Worm (Caenorhabditis elegans): ENCODE data around the gene stn-2.

stn-2 gene

DNA sequence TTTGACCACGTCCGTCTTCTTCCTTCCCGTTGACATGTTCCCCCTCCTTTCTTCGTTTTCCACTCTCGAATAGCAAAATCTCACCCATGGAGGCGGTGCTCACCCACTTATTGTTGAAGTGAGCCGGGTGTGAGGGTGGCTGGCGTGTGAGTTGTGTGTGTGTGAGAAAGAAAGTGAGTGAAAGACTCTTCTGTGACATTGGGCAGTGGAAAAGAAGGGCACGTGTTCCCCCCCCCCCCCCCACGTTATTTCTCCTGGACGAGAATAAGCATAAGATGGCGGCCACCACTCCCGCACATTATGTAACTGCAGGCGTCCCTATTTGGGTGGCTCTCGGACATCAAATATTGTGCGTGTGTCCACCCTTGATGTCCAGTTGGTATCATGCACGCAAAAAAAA lies 29.8 kb upstream of the stn-2 start:
- TF ChIP-seq ztf-23 (GFP tag; IDR thresholded peaks at IDR 0.05) (0 out of 2 replicates have a peak, but pooled peaks have one; percentile 14), ref-1 (GFP tag; conservative IDR thresholded peaks at IDR 0.05) (no peak), flt-1 (GFP tag; IDR thresholded peaks at IDR 0.05) (peak; percentile 57; the same call in 1 of the 2 replicates)

DNA sequence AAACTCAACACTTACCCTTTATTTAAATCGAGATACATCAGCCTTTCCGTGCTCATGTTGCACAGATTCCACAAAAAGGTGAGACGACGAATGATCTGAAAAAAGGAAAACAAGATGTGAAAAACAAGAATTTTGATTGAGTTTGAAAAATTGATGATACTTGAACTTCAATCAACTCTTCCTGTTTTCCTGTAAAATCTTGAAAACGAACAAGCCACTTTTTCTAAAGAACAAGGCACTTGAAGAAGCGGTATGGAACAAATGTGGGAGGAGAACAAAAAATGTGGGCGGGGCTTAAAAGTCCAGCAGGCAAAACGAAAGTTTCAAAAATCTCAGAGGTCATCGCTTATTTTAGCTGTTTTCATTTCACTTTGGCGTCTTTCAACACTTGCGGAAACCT lies 26.6 kb upstream of the stn-2 start, which contains the start of gene kvs-1:
Gene kvs-1 (minus strand): TSS at position 101 of the 400 bp plus-strand sequence.
- TF ChIP-seq ref-1 (GFP tag; conservative IDR thresholded peaks at IDR 0.05) (no peak), klf-2 (GFP tag; conservative IDR thresholded peaks at IDR 0.05) (no peak), tab-1 (GFP tag; IDR thresholded peaks at IDR 0.05) (no peak), ztf-23 (GFP tag; IDR thresholded peaks at IDR 0.05) (no peak), cog-1 (tag; optimal IDR thresholded peaks at IDR 0.05) (no peak), flt-1 (GFP tag; IDR thresholded peaks at IDR 0.05) (no peak), med-1 (GFP tag; optimal IDR thresholded peaks at IDR 0.05; ENCODE audit: insufficient read depth) (no peak), T22C8.4 (GFP tag; IDR thresholded peaks at IDR 0.05) (no peak), ztf-29 (GFP tag; IDR thresholded peaks at IDR 0.05) (no peak)

DNA sequence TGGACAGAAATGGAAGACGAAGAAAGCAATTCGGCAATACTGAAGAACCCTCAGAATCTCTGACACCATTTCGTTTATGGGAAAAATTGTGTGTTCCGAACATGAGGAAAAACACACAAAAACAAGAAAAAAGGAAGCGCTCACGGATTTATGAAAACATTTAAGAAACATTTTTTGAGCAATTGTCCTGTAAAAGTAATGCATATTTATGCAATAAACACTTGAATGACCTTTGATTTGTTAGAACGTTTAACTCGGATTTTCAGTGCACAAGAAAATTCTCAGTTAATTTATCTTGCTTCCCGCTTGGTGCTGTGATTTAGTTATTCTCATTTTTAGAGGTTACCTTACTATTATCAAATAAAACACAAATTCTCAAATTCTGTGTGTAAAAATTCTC lies 23.4 kb upstream of the stn-2 start:
- TF ChIP-seq T22C8.4 (GFP tag; IDR thresholded peaks at IDR 0.05) (no peak), ref-1 (GFP tag; conservative IDR thresholded peaks at IDR 0.05) (no peak), ztf-29 (GFP tag; IDR thresholded peaks at IDR 0.05) (no peak), med-1 (GFP tag; optimal IDR thresholded peaks at IDR 0.05; ENCODE audit: insufficient read depth) (no peak), cog-1 (tag; optimal IDR thresholded peaks at IDR 0.05) (no peak), flt-1 (GFP tag; IDR thresholded peaks at IDR 0.05) (no peak), tab-1 (GFP tag; IDR thresholded peaks at IDR 0.05) (no peak), klf-2 (GFP tag; conservative IDR thresholded peaks at IDR 0.05) (no peak), ztf-23 (GFP tag; IDR thresholded peaks at IDR 0.05) (no peak)

DNA sequence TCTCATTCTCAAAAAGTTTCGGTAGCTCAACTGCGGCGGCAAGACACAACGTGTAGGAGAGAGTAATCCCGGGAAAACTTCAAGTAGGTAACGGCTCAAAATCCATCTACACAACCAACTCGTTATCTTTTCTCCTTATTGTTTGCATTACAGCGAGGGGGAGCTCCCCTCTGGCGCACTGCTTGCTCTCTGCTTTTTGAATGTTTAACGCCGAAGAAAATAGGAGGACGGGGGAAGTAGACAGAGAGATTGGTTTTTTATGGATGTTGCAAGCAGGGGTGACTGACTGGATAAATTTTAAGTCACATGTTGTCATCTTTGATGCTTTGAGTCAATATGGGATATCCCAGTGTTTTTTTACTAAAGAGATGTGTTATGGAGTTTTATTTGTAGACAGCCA lies 9.2 kb upstream of the stn-2 start:
- TF ChIP-seq tab-1 (GFP tag; IDR thresholded peaks at IDR 0.05) (no peak), ref-1 (GFP tag; conservative IDR thresholded peaks at IDR 0.05) (no peak), ztf-23 (GFP tag; IDR thresholded peaks at IDR 0.05) (no peak), cog-1 (tag; optimal IDR thresholded peaks at IDR 0.05) (no peak), flt-1 (GFP tag; IDR thresholded peaks at IDR 0.05) (no peak), T22C8.4 (GFP tag; IDR thresholded peaks at IDR 0.05) (no peak)

DNA sequence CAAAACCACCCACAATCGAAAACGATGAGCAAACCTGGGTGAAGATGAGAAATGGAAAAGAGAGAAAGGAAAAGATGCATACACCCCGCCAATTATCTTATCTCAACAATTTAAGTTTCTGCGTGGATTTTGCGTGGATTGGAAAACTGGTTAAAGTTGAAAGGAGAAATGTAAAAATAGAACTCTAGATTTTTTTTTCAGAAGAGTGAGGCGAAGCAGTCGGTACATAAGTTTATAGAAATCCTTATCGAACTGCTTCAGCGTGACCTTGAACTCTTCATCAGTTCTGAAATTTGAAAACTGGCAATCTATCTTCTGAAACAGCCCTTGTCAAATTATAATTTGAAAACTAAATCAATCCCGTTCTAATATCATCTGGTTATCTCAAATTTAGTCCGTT lies 8.7 kb upstream of the stn-2 start, which contains the start of gene clik-2:
Gene clik-2 (minus strand): TSS at position 101 of the 400 bp plus-strand sequence.
- no peak for TF ChIP-seq cog-1 (tag; optimal IDR thresholded peaks at IDR 0.05)
- TF ChIP-seq ref-1 (GFP tag; conservative IDR thresholded peaks at IDR 0.05) = no peak
- TF ChIP-seq med-1 (GFP tag; optimal IDR thresholded peaks at IDR 0.05; ENCODE audit: insufficient read depth) = no peak
- no peak for TF ChIP-seq flt-1 (GFP tag; IDR thresholded peaks at IDR 0.05)
- TF ChIP-seq ztf-29 (GFP tag; IDR thresholded peaks at IDR 0.05) = no peak
- no peak for TF ChIP-seq ztf-23 (GFP tag; IDR thresholded peaks at IDR 0.05)
- no peak for TF ChIP-seq tab-1 (GFP tag; IDR thresholded peaks at IDR 0.05)
- TF ChIP-seq klf-2 (GFP tag; conservative IDR thresholded peaks at IDR 0.05) = no peak
- no peak for TF ChIP-seq T22C8.4 (GFP tag; IDR thresholded peaks at IDR 0.05)

DNA sequence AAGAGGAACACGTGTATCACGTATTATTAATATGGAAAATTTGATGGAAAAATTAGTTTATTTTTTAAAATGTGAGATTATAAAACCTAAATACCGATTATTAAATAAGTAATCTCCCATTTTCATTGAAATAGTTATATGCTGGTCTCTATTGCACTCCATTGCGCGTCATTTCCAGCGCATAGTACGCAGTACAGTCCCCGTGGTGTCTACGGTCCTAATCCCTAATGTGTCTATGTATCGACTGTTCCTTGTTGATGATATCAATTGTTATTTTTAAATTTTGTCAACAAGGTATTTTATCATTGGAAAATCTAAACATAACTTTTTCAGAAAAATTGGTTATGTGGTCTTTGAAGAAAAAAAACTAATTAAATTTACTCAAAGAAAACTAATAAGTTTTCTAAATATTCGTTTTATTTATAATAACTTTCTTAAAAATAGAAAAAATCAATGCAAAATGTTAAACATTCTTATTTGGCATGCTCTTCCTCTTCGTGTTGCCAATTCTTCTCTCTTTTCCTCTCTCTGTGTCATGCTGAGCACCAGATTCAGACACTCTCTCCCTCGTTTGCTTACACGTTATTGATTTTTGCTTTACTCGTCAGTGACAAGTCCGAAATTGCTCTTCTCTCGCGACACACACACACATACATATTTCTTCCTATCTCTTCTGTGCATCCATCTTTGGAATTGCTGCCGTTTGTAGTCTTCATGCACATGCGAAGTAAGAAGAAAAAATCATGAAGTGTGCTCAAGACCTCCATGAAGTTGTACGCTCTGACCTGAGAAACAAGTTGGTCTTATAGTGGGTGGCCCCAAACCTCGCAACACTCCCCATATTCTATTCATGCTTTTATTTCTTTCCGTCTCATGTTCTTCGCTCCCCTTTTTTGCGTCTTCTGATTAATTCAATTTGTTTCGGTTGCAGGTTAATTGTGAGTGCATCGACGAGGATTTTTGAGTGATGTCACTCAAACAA lies 1.8 kb upstream of the stn-2 start, which contains the start of gene unc-18:
Gene unc-18 (plus strand): TSS at position 932 of the 982 bp plus-strand sequence.
- TF ChIP-seq T22C8.4 (GFP tag; IDR thresholded peaks at IDR 0.05) = peak; percentile 48; the same call in 1 of the 2 replicates
- TF ChIP-seq klf-2 (GFP tag; conservative IDR thresholded peaks at IDR 0.05) = no peak

DNA sequence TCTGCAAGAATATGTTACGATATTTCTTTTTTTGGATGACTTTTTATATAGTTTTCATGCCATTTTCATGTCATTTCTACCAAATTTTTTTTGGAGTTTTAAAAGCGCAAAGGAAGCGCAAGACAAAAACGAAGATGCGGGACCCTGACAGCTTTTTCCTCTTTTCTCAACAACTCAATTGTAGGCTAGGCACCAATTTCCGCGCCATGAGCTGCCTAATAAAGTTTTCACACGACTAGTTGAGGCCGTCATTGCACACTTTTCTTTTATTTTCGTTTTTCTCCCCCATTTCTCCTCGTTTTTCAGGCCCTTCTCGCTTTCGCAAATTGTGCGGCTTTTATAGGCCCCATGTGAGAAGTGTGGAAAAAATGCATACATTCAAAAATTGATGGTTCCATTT lies 584 bp downstream of the stn-2 start:
- TF ChIP-seq flt-1 (GFP tag; IDR thresholded peaks at IDR 0.05) (no peak), ztf-29 (GFP tag; IDR thresholded peaks at IDR 0.05) (no peak), cog-1 (tag; optimal IDR thresholded peaks at IDR 0.05) (no peak), klf-2 (GFP tag; conservative IDR thresholded peaks at IDR 0.05) (no peak), T22C8.4 (GFP tag; IDR thresholded peaks at IDR 0.05) (no peak), tab-1 (GFP tag; IDR thresholded peaks at IDR 0.05) (no peak), ref-1 (GFP tag; conservative IDR thresholded peaks at IDR 0.05) (no peak), med-1 (GFP tag; optimal IDR thresholded peaks at IDR 0.05; ENCODE audit: insufficient read depth) (no peak), ztf-23 (GFP tag; IDR thresholded peaks at IDR 0.05) (no peak)

DNA sequence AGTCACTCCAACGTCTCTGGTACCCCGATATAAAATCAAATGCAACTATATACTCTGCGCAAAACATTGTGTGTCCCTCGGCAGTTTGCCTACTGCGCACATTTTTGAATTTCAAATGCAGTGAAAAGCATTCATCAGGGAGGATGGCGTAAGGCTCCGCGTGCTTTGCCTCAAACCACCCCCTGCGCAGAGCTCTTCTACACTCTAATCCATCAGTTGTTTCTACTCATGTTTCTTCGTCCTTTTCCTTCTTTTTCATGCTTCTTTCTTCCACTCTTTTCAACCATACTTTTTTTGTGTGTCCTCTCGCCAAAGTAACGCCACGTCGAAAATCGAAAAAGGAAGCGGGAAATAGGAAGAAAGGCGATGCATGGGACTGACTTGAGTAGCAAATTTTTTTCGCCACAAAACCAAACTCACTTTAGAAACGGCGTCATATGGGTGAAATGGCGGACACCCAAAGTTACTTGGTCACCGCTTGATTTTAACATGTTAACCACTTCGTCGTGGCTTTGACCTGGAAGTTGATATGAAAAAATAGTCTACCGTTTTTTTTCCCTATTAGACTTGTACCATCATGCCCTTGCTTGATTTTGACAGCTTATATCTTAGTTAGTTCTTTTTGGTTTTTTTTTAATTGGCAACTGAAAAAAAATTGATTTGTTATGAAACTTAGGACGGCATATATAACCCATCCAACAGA lies 1.8 kb downstream of the stn-2 start:
- TF ChIP-seq ztf-23 (GFP tag; IDR thresholded peaks at IDR 0.05) = no peak
- TF ChIP-seq ztf-29 (GFP tag; IDR thresholded peaks at IDR 0.05) = no peak
- TF ChIP-seq med-1 (GFP tag; optimal IDR thresholded peaks at IDR 0.05; ENCODE audit: insufficient read depth) = no peak
- no peak for TF ChIP-seq cog-1 (tag; optimal IDR thresholded peaks at IDR 0.05)
- TF ChIP-seq klf-2 (GFP tag; conservative IDR thresholded peaks at IDR 0.05) = no peak
- no peak for TF ChIP-seq tab-1 (GFP tag; IDR thresholded peaks at IDR 0.05)
- TF ChIP-seq T22C8.4 (GFP tag; IDR thresholded peaks at IDR 0.05) = no peak
- no peak for TF ChIP-seq ref-1 (GFP tag; conservative IDR thresholded peaks at IDR 0.05)

DNA sequence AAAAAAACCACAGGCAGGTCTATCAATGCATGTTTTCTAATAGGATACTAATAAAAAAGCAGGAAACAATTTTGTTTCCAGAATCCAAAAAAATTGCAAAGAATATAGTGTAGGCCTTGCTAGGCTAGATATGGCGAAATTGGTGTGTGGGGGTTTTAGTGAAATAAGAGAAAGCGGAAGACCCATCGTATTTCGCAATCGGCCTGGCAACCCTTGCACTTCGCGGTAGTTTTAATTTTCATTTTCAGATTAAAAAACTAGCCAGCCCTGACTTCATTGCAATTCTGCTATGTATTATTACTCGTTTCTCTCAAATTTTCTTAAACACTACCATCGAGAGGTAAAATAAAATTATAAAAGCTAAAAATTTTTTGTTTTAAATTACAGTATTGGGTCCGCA lies 5.5 kb downstream of the stn-2 start:
- TF ChIP-seq ref-1 (GFP tag; conservative IDR thresholded peaks at IDR 0.05) (no peak), klf-2 (GFP tag; conservative IDR thresholded peaks at IDR 0.05) (no peak), tab-1 (GFP tag; IDR thresholded peaks at IDR 0.05) (no peak), cog-1 (tag; optimal IDR thresholded peaks at IDR 0.05) (no peak), ztf-29 (GFP tag; IDR thresholded peaks at IDR 0.05) (no peak), flt-1 (GFP tag; IDR thresholded peaks at IDR 0.05) (no peak), ztf-23 (GFP tag; IDR thresholded peaks at IDR 0.05) (no peak)

Measured in whole organism, midembryonic.